Worm (Caenorhabditis elegans) whole organism, L1 larva: Measurements from ENCODE around the gene rsks-1.
A peak's percentile ranks its signal among the peaks of the same experiment; 100 is the strongest.

ENCODE experiments used
- Y116A8C.19 ChIP-seq: sonication (generic microtip); optimal IDR thresholded peaks from 2 replicates; lab custom pipeline; 2016; ENCODE audit warnings: missing compliant biosample characterization, missing genetic modification characterization, borderline replicate concordance
- blmp-1 ChIP-seq: fragments of 150-350 bp; optimal IDR thresholded peaks from 2 replicates; lab custom pipeline; 2014; ENCODE audit warnings: missing biosample characterization, missing genetic modification characterization
- ceh-8 ChIP-seq: fragments of 200-800 bp; sonication (Bioruptor generic); optimal IDR thresholded peaks from 2 replicates; lab custom pipeline; 2018; ENCODE audit warnings: mild to moderate bottlenecking, missing genetic modification characterization, moderate library complexity, missing compliant biosample characterization
- ceh-82 ChIP-seq, 3 experiments: fragments of 150-350 bp in 1 of 3; sonication (generic microtip) in 2 of 3; optimal IDR thresholded peaks; 2 replicates each; lab custom pipeline; 2014 to 2017; ENCODE audit warnings: missing biosample characterization in 3 of 3, missing genetic modification characterization in 3 of 3
- dpl-1 ChIP-seq, 3 experiments: fragments of 150-350 bp in 2 of 3; sonication (generic microtip) in 1 of 3; optimal IDR thresholded peaks; 2 replicates each; lab custom pipeline; 2014 to 2017; ENCODE audit warnings: missing biosample characterization in 3 of 3, missing genetic modification characterization in 3 of 3, missing genetic modification reagents in 3 of 3
- efl-1 ChIP-seq, 4 experiments: fragments of 150-350 bp; optimal IDR thresholded peaks in 3 of 4; peaks in 1 of 4; 1 replicate in 1 of 4; 2 replicates in 3 of 4; lab custom pipeline; 2014; ENCODE audit warnings: missing biosample characterization in 2 of 4, missing genetic modification characterization in 2 of 4, missing genetic modification reagents in 2 of 4
- efl-3 ChIP-seq: fragments of 200-800 bp; sonication (Bioruptor generic); optimal IDR thresholded peaks from 2 replicates; lab custom pipeline; 2018; ENCODE audit warnings: mild to moderate bottlenecking, missing genetic modification characterization, missing compliant biosample characterization
- fkh-10 ChIP-seq: sonication (generic microtip); optimal IDR thresholded peaks from 2 replicates; lab custom pipeline; 2017; ENCODE audit warnings: missing biosample characterization, missing genetic modification reagents, missing genetic modification characterization
- fkh-4 ChIP-seq: sonication (generic microtip); optimal IDR thresholded peaks from 2 replicates; lab custom pipeline; 2016; ENCODE audit warnings: missing compliant biosample characterization, missing genetic modification characterization, borderline replicate concordance
- hlh-17 ChIP-seq: fragments of 200-800 bp; sonication (Bioruptor generic); optimal IDR thresholded peaks from 2 replicates; lab custom pipeline; 2018; ENCODE audit warnings: missing genetic modification characterization, mild to moderate bottlenecking, missing compliant biosample characterization, moderate library complexity, borderline replicate concordance
- irx-1 ChIP-seq: sonication (generic microtip); optimal IDR thresholded peaks from 2 replicates; lab custom pipeline; 2016; ENCODE audit warnings: missing genetic modification characterization, missing compliant biosample characterization
- jun-1 ChIP-seq: fragments of 150-350 bp; optimal IDR thresholded peaks from 2 replicates; lab custom pipeline; 2014; ENCODE audit warnings: missing biosample characterization, missing genetic modification reagents, missing genetic modification characterization
- lin-35 ChIP-seq, 2 experiments: fragments of 150-350 bp; optimal IDR thresholded peaks; 2 replicates each; lab custom pipeline; 2014; ENCODE audit warnings: missing biosample characterization in 2 of 2, missing genetic modification characterization in 2 of 2, missing genetic modification reagents in 2 of 2
- lin-39 ChIP-seq: fragments of 150-350 bp; optimal IDR thresholded peaks from 2 replicates; lab custom pipeline; 2014; ENCODE audit warnings: missing biosample characterization, missing genetic modification reagents, missing genetic modification characterization
- lir-3 ChIP-seq: sonication (generic microtip); optimal IDR thresholded peaks from 2 replicates; lab custom pipeline; 2016; ENCODE audit warnings: mild to moderate bottlenecking, missing genetic modification characterization, moderate library complexity, missing compliant biosample characterization; ENCODE audit not compliant: poor library complexity
- mef-2 ChIP-seq: fragments of 150-350 bp; optimal IDR thresholded peaks from 2 replicates; lab custom pipeline; 2014; ENCODE audit warnings: missing biosample characterization, missing genetic modification characterization
- mep-1 ChIP-seq: fragments of 150-350 bp; optimal IDR thresholded peaks from 2 replicates; lab custom pipeline; 2014; ENCODE audit warnings: missing biosample characterization, missing genetic modification characterization
- nhr-11 ChIP-seq: fragments of 150-350 bp; optimal IDR thresholded peaks from 2 replicates; lab custom pipeline; 2014; ENCODE audit warnings: missing biosample characterization, missing genetic modification characterization
- nhr-19 ChIP-seq: fragments of 200-800 bp; sonication (Bioruptor generic); conservative IDR thresholded peaks from 2 replicates; pipeline ENCODE4 v1.3.6; 2022; ENCODE audit warnings: missing genetic modification characterization, missing compliant biosample characterization
- nhr-237 ChIP-seq: fragments of 150-350 bp; optimal IDR thresholded peaks from 2 replicates; lab custom pipeline; 2014; ENCODE audit warnings: missing biosample characterization, missing genetic modification characterization
- nhr-71 ChIP-seq: sonication (generic microtip); optimal IDR thresholded peaks from 2 replicates; lab custom pipeline; 2016; ENCODE audit warnings: mild to moderate bottlenecking, missing genetic modification characterization, moderate library complexity, missing compliant biosample characterization
- nhr-76 ChIP-seq: sonication (generic microtip); optimal IDR thresholded peaks from 2 replicates; lab custom pipeline; 2017; ENCODE audit warnings: missing biosample characterization, missing genetic modification characterization
- nhr-77 ChIP-seq: fragments of 150-350 bp; optimal IDR thresholded peaks from 2 replicates; lab custom pipeline; 2014; ENCODE audit warnings: missing biosample characterization, missing genetic modification characterization
- nhr-85 ChIP-seq: sonication (generic microtip); peaks from one replicate; lab custom pipeline; 2016; ENCODE audit warnings: missing genetic modification characterization, inconsistent platforms, missing compliant biosample characterization
- pag-3 ChIP-seq: sonication (generic microtip); optimal IDR thresholded peaks from 2 replicates; lab custom pipeline; 2017; ENCODE audit warnings: missing genetic modification characterization, mild to moderate bottlenecking, missing compliant biosample characterization, antibody characterized with exemption, borderline replicate concordance; ENCODE audit not compliant: insufficient read depth
- rnt-1 ChIP-seq: sonication (generic microtip); optimal IDR thresholded peaks from 2 replicates; lab custom pipeline; 2016; ENCODE audit warnings: mild to moderate bottlenecking, missing genetic modification characterization, moderate library complexity, missing compliant biosample characterization
- snu-23 ChIP-seq: sonication (generic microtip); optimal IDR thresholded peaks from 2 replicates; lab custom pipeline; 2016; ENCODE audit warnings: missing genetic modification characterization, missing compliant biosample characterization
- sox-4 ChIP-seq: sonication (generic microtip); optimal IDR thresholded peaks from 2 replicates; lab custom pipeline; 2016; ENCODE audit warnings: missing genetic modification characterization, missing compliant biosample characterization
- sptf-1 ChIP-seq: fragments of 150-350 bp; optimal IDR thresholded peaks from 2 replicates; lab custom pipeline; 2014; ENCODE audit warnings: missing biosample characterization, missing genetic modification characterization
- tlp-1 ChIP-seq: fragments of 150-350 bp; optimal IDR thresholded peaks from 2 replicates; lab custom pipeline; 2014; ENCODE audit warnings: missing biosample characterization, missing genetic modification characterization
- unc-30 ChIP-seq: sonication (generic microtip); optimal IDR thresholded peaks from 2 replicates; lab custom pipeline; 2017; ENCODE audit warnings: missing biosample characterization, missing genetic modification characterization
- unc-62 ChIP-seq: fragments of 150-350 bp; optimal IDR thresholded peaks from 2 replicates; lab custom pipeline; 2014; ENCODE audit warnings: missing biosample characterization, missing genetic modification reagents, missing genetic modification characterization
- unc-86 ChIP-seq: sonication (generic microtip); optimal IDR thresholded peaks from 2 replicates; lab custom pipeline; 2016; ENCODE audit warnings: missing genetic modification characterization, missing compliant biosample characterization
- zag-1 ChIP-seq: fragments of 150-350 bp; optimal IDR thresholded peaks from 2 replicates; lab custom pipeline; 2014; ENCODE audit warnings: missing biosample characterization, missing genetic modification characterization
- zip-4 ChIP-seq: fragments of 200-800 bp; sonication (Bioruptor generic); optimal IDR thresholded peaks from 2 replicates; lab custom pipeline; 2018; ENCODE audit warnings: mild to moderate bottlenecking, missing genetic modification characterization, moderate library complexity, missing compliant biosample characterization
- ztf-4 ChIP-seq: fragments of 150-350 bp; optimal IDR thresholded peaks from 2 replicates; lab custom pipeline; 2014; ENCODE audit warnings: missing biosample characterization, missing genetic modification characterization

The rsks-1 gene

ce11 chrIII:11270795-11271194, 25.9 kb downstream of the rsks-1 start, which contains the start of gene obr-1:
obr-1 (minus strand) TSS chrIII:11270895.
- TF ChIP-seq nhr-71 (tag; lab: Kevin White, UChicago) (no peak), nhr-11 (no peak), nhr-19 (GFP tag; lab: Robert Waterston, UW) (no peak), unc-30 (tag; lab: Kevin White, UChicago) (no peak), rnt-1 (no peak), ceh-82 (tag; optimal IDR thresholded peaks at IDR 0.05; lab: Kevin White, UChicago) (no peak)

ce11 chrIII:11274590-11275116, 29.7 kb downstream of the rsks-1 start, which contains the start of gene Y47D3A.20:
Y47D3A.20 (plus strand) TSS chrIII:11275066.
- TF ChIP-seq efl-1 (optimal IDR thresholded peaks at IDR 0.05; lab: Kevin White, UChicago), result no peak
- TF ChIP-seq efl-1 (GFP tag; optimal IDR thresholded peaks at IDR 0.05 in 1 of 2; lab: Kevin White, UChicago), result peak in 1 of 2 experiments; percentile 24
- no peak for TF ChIP-seq pag-3 (tag; lab: Kevin White, UChicago)
- TF ChIP-seq sox-4, result no peak
- TF ChIP-seq nhr-76 (tag; lab: Kevin White, UChicago), result no peak

- TF ChIP-seq mef-2 (tag; lab: Kevin White, UChicago) (no peak), irx-1 (tag; lab: Kevin White, UChicago) (no peak), sptf-1 (tag; lab: Kevin White, UChicago) (no peak), efl-1 (optimal IDR thresholded peaks at IDR 0.05; lab: Kevin White, UChicago) (no peak), efl-1 (GFP tag; optimal IDR thresholded peaks at IDR 0.05 in 1 of 2; lab: Kevin White, UChicago) (peak in 1 of 2 experiments; percentile 21)
These were observed 33.9 kb downstream of the rsks-1 start, which contains the start of gene Y47D3A.21 for ce11 chrIII:11278817-11279216. Y47D3A.21 (minus strand) TSS chrIII:11278917.

- TF ChIP-seq nhr-85 (tag; lab: Kevin White, UChicago) (no peak), blmp-1 (tag; lab: Kevin White, UChicago) (no peak), zag-1 (tag; lab: Kevin White, UChicago) (no peak), pag-3 (tag; lab: Kevin White, UChicago) (no peak), jun-1 (no peak), hlh-17 (no peak), Y116A8C.19 (tag; lab: Kevin White, UChicago) (no peak), unc-86 (tag; lab: Kevin White, UChicago) (no peak), unc-62 (GFP tag; lab: Kevin White, UChicago) (no peak), nhr-71 (tag; lab: Kevin White, UChicago) (no peak), nhr-77 (tag; lab: Kevin White, UChicago) (no peak), fkh-10 (GFP tag; lab: Kevin White, UChicago) (no peak), ceh-8 (GFP tag; lab: Kevin White, UChicago) (no peak), lin-39 (tag; lab: Kevin White, UChicago) (no peak), nhr-237 (tag; lab: Kevin White, UChicago) (no peak), tlp-1 (no peak), lir-3 (tag; lab: Kevin White, UChicago) (no peak), unc-30 (tag; lab: Kevin White, UChicago) (no peak)
These were observed 35.0 kb downstream of the rsks-1 start for ce11 chrIII:11279954-11280353.

- no peak for TF ChIP-seq irx-1 (tag; lab: Kevin White, UChicago)
- TF ChIP-seq fkh-4 (tag; lab: Kevin White, UChicago), result no peak
- TF ChIP-seq efl-3 (GFP tag; lab: Kevin White, UChicago), result no peak
- no peak for TF ChIP-seq zip-4
- TF ChIP-seq ztf-4 (tag; lab: Kevin White, UChicago), result no peak
- peak in 1 of 2 experiments; percentile 39 for TF ChIP-seq lin-35 (GFP tag; optimal IDR thresholded peaks at IDR 0.05; lab: Kevin White, UChicago)
- peak in 1 of 3 experiments; percentile 54 for TF ChIP-seq dpl-1 (GFP tag; optimal IDR thresholded peaks at IDR 0.05; lab: Kevin White, UChicago)
- TF ChIP-seq snu-23, result no peak
- TF ChIP-seq mep-1 (tag; lab: Kevin White, UChicago), result no peak
- peak; percentile 49 to 58 for TF ChIP-seq efl-1 (optimal IDR thresholded peaks at IDR 0.05; lab: Kevin White, UChicago)
- peak; percentile 46 to 95 for TF ChIP-seq efl-1 (GFP tag; optimal IDR thresholded peaks at IDR 0.05 in 1 of 2; lab: Kevin White, UChicago)
These were observed 38.7 kb downstream of the rsks-1 start for ce11 chrIII:11283648-11284047.
